Fruit fly (Drosophila melanogaster) whole organism, pupa: ENCODE results near the gene mRpL39.

ENCODE experiments used
- CG10348 ChIP-seq: fragments of 200-800 bp; sonication (Bioruptor generic); IDR thresholded peaks from 2 replicates; pipeline ENCODE4 v1.3.6; 2022; ENCODE audit warnings: missing biosample characterization, missing genetic modification characterization
- CG12605 ChIP-seq: fragments of 200-800 bp; sonication (Bioruptor generic); IDR thresholded peaks from 2 replicates; pipeline ENCODE4 v1.3.6; 2022; ENCODE audit warnings: missing biosample characterization, missing genetic modification characterization
- CG13204 ChIP-seq: fragments of 200-800 bp; sonication (Bioruptor generic); optimal IDR thresholded peaks from 2 replicates; lab custom pipeline; 2018; ENCODE audit warnings: missing biosample characterization, mild to moderate bottlenecking, missing genetic modification characterization, moderate library complexity
- CG15710 ChIP-seq: fragments of 200-800 bp; sonication (Bioruptor generic); optimal IDR thresholded peaks from 2 replicates; lab custom pipeline; 2018; ENCODE audit warnings: missing biosample characterization, mild to moderate bottlenecking, missing genetic modification characterization, moderate library complexity
- CG17806 ChIP-seq: fragments of 200-800 bp; sonication (Bioruptor generic); optimal IDR thresholded peaks from 2 replicates; lab custom pipeline; 2018; ENCODE audit warnings: missing biosample characterization, mild to moderate bottlenecking, missing genetic modification characterization, moderate library complexity
- CG8159 ChIP-seq: fragments of 200-800 bp; sonication (Bioruptor generic); optimal IDR thresholded peaks from 3 replicates; lab custom pipeline; 2018; ENCODE audit warnings: missing biosample characterization, mild to moderate bottlenecking, missing genetic modification characterization, moderate library complexity
- CG8301 ChIP-seq: fragments of 200-800 bp; sonication (Bioruptor generic); optimal IDR thresholded peaks from 2 replicates; lab custom pipeline; 2018; ENCODE audit warnings: missing biosample characterization, mild to moderate bottlenecking, missing genetic modification characterization
- EcR ChIP-seq: fragments of 200-800 bp; sonication (Bioruptor generic); optimal IDR thresholded peaks from 3 replicates; lab custom pipeline; 2019; ENCODE audit warnings: missing biosample characterization, missing genetic modification characterization, mild to moderate bottlenecking, moderate library complexity, missing genetic modification reagents
- Pif1A ChIP-seq: fragments of 200-800 bp; sonication (Bioruptor generic); optimal IDR thresholded peaks from 3 replicates; lab custom pipeline; 2016; ENCODE audit warnings: missing biosample characterization, missing genetic modification characterization
- Pif1B ChIP-seq: fragments of 200-800 bp; sonication (Bioruptor generic); optimal IDR thresholded peaks from 3 replicates; lab custom pipeline; 2016; ENCODE audit warnings: missing biosample characterization, missing genetic modification characterization
- Snoo ChIP-seq: fragments of 200-800 bp; sonication (Bioruptor generic); optimal IDR thresholded peaks from 3 replicates; lab custom pipeline; 2017; ENCODE audit warnings: missing biosample characterization, mild to moderate bottlenecking, missing genetic modification characterization, inconsistent platforms

DNA sequence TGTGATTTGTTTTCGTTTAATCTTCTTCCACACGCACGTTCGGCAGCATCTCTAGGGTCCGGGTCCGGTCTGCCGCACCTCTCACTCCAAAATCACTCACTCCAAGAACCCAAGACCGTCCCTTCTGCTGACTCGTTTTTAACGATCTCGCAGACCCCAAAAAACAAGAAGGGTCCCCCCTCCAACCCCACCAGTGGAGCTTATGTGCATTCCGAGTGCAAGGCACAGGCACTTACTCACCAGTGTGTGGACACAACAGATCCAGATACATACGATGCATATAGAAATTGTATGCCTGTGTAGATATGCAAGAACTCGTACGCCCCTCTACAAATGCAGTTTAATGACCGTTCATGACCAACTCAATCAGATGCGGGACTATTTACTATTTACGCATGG lies 21.0 kb downstream of the mRpL39 start:
- TF ChIP-seq EcR (GFP tag; lab: Kevin White, UChicago) (peak; percentile 98), CG15710 (tag; lab: Kevin White, UChicago) (no peak), CG17806 (no peak), Pif1B (GFP tag; lab: Kevin White, UChicago) (no peak), Snoo (tag; lab: Kevin White, UChicago) (no peak), CG10348 (GFP tag; lab: Robert Waterston, UW) (no peak), CG8301 (tag; lab: Kevin White, UChicago) (no peak), CG13204 (GFP tag; lab: Kevin White, UChicago) (peak; percentile 3), Pif1A (GFP tag; lab: Kevin White, UChicago) (no peak), CG12605 (GFP tag; lab: Robert Waterston, UW) (no peak), CG8159 (tag; lab: Kevin White, UChicago) (no peak)
